Worm (Caenorhabditis elegans) whole organism, L3 larva: ENCODE data around the gene C34C12.8.

Source experiments
- aly-2 ChIP-seq: fragments of 150-350 bp; optimal IDR thresholded peaks from 2 replicates; lab custom pipeline; 2014; ENCODE audit warnings: missing biosample characterization, missing genetic modification characterization
- ceh-28 ChIP-seq: fragments of 150-350 bp; optimal IDR thresholded peaks from 2 replicates; lab custom pipeline; 2014; ENCODE audit warnings: missing biosample characterization, missing genetic modification reagents, missing genetic modification characterization
- elt-2 ChIP-seq: sonication (generic microtip); optimal IDR thresholded peaks from 2 replicates; lab custom pipeline; 2016; ENCODE audit warnings: missing genetic modification reagents, mild to moderate bottlenecking, missing genetic modification characterization, missing compliant biosample characterization
- lin-39 ChIP-seq: fragments of 150-350 bp; optimal IDR thresholded peaks from 2 replicates; lab custom pipeline; 2018; ENCODE audit warnings: missing biosample characterization, missing genetic modification reagents, missing genetic modification characterization
- mdl-1 ChIP-seq: fragments of 150-350 bp; optimal IDR thresholded peaks from 2 replicates; lab custom pipeline; 2014; ENCODE audit warnings: missing biosample characterization, missing genetic modification characterization
- nhr-237 ChIP-seq: fragments of 150-350 bp; optimal IDR thresholded peaks from 2 replicates; lab custom pipeline; 2014; ENCODE audit warnings: missing biosample characterization, missing genetic modification characterization
- pqm-1 ChIP-seq: fragments of 150-350 bp; optimal IDR thresholded peaks from 2 replicates; lab custom pipeline; 2017; ENCODE audit warnings: missing biosample characterization, missing genetic modification characterization, inconsistent platforms
- skn-1 ChIP-seq: fragments of 150-350 bp; optimal IDR thresholded peaks from 2 replicates; lab custom pipeline; 2014; ENCODE audit warnings: missing biosample characterization, missing genetic modification characterization
- snpc-4 ChIP-seq: fragments of 150-350 bp; optimal IDR thresholded peaks from 2 replicates; lab custom pipeline; 2014; ENCODE audit warnings: missing biosample characterization, missing genetic modification characterization

DNA sequence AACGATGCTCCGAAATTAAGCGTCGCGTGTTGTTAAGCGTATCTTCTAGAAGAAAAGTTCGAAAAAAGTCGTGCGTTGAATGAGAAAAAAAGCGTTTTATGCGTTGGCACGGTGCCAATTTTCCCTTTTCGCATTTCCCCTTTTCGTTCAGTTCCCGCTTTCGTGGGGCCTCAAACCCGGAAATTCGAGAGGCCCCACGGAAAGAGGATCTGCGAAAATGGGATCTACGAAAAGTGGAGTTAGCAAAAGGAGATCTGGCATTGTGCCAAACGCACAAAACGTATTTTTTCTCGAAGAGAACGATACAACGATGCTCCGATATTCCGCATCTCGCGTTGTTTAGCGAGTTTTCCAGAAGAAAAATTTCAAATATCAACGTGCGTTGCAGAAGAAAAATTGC is 39.6 kb downstream of the C34C12.8 start:
- no peak for TF ChIP-seq mdl-1 (tag; lab: Kevin White, UChicago)
- no peak for TF ChIP-seq pqm-1 (tag; lab: Kevin White, UChicago)
- no peak for TF ChIP-seq aly-2
- TF ChIP-seq lin-39 (tag; lab: Kevin White, UChicago), result no peak
- no peak for TF ChIP-seq elt-2 (tag; lab: Kevin White, UChicago)
- no peak for TF ChIP-seq nhr-237
- TF ChIP-seq snpc-4 (tag; lab: Kevin White, UChicago), result no peak
- TF ChIP-seq skn-1 (tag; lab: Kevin White, UChicago), result no peak
- no peak for TF ChIP-seq ceh-28 (tag; lab: Kevin White, UChicago)
